Worm (Caenorhabditis elegans): ENCODE measurements around the gene F44E5.2.

ce11 chrII:11816014-11816413 is 49.4 kb downstream of the F44E5.2 start:
- TF ChIP-seq ztf-11 (tag; optimal IDR thresholded peaks at IDR 0.05), result no peak
- TF ChIP-seq unc-39 (tag; optimal IDR thresholded peaks at IDR 0.05), result no peak
- TF ChIP-seq nfya-1 (tag; optimal IDR thresholded peaks at IDR 0.05; ENCODE audit: insufficient read depth), result no peak
- TF ChIP-seq elt-3 (tag; optimal IDR thresholded peaks at IDR 0.05), result no peak
- no peak for TF ChIP-seq nhr-25 (tag; optimal IDR thresholded peaks at IDR 0.05)
- TF ChIP-seq eor-1 (tag; optimal IDR thresholded peaks at IDR 0.05), result no peak
- TF ChIP-seq ZK546.5 (tag; optimal IDR thresholded peaks at IDR 0.05), result no peak

Data from whole organism, L3 larva.